Worm (Caenorhabditis elegans) whole organism, young adult: ENCODE data around the gene tric-1B.1.

Experiments used
- F10E7.11 ChIP-seq: sonication (generic microtip); optimal IDR thresholded peaks from 2 replicates; lab custom pipeline; 2017; ENCODE audit warnings: mild to moderate bottlenecking, missing genetic modification characterization, moderate library complexity, missing compliant biosample characterization
- F57A8.1 ChIP-seq: fragments of 200-800 bp; sonication (Bioruptor generic); optimal IDR thresholded peaks from 2 replicates; lab custom pipeline; 2018; ENCODE audit warnings: mild to moderate bottlenecking, missing genetic modification characterization, moderate library complexity, missing compliant biosample characterization
- Y67H2A.10 ChIP-seq: fragments of 200-800 bp; sonication (Bioruptor generic); conservative IDR thresholded peaks from 2 replicates; pipeline ENCODE4 v1.3.6; 2022; ENCODE audit warnings: missing genetic modification reagents, missing genetic modification characterization, missing compliant biosample characterization
- ztf-18 ChIP-seq: sonication (generic microtip); optimal IDR thresholded peaks from 2 replicates; lab custom pipeline; 2016; ENCODE audit warnings: missing genotype, mild to moderate bottlenecking, missing genetic modification characterization, missing compliant biosample characterization

DNA sequence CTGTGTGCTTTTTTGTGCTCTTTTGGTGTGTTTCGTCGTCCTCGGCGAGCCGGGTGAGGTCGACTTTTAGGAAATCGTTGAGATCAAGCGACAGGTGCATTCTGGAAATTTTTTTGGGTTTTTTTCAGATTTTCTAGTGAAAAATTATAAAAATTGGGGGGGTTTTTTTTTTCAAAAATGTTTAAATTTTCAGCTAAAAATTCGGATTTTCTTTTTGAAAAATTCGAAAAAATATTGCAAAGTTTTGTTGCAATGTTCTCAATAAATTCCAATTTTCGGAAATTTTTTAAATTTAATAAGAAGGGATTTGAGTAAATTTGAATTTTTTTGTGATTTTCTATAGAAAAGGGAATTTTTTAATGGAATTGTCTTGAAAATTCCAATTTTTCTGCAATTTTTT lies 8.9 kb upstream of the tric-1B.1 start, which contains the start of gene Y57A10A.27:
- TF ChIP-seq ztf-18 (tag; lab: Kevin White, UChicago) (no peak), Y67H2A.10 (GFP tag; lab: Robert Waterston, UW) (no peak), F10E7.11 (tag; lab: Kevin White, UChicago) (no peak), F57A8.1 (GFP tag; lab: Kevin White, UChicago) (no peak)
